Worm (Caenorhabditis elegans) whole organism, L3 larva: ENCODE data around the gene col-174.

Source experiments
- R02D3.7 ChIP-seq: fragments of 150-350 bp; optimal IDR thresholded peaks from 2 replicates; lab custom pipeline; 2014; ENCODE audit warnings: missing biosample characterization, missing genetic modification characterization
- elt-1 ChIP-seq: fragments of 150-350 bp; optimal IDR thresholded peaks from 2 replicates; lab custom pipeline; 2014; ENCODE audit warnings: missing biosample characterization, missing genetic modification characterization
- elt-3 ChIP-seq, 3 experiments: fragments of 150-350 bp in 1 of 3; sonication (generic microtip) in 2 of 3; optimal IDR thresholded peaks; 2 replicates in 2 of 3; 4 replicates in 1 of 3; lab custom pipeline; 2014 to 2017; ENCODE audit warnings: missing biosample characterization in 3 of 3, missing genetic modification characterization in 3 of 3
- lin-39 ChIP-seq: fragments of 150-350 bp; optimal IDR thresholded peaks from 2 replicates; lab custom pipeline; 2018; ENCODE audit warnings: missing biosample characterization, missing genetic modification reagents, missing genetic modification characterization
- nhr-25 ChIP-seq: sonication (generic microtip); optimal IDR thresholded peaks from 2 replicates; lab custom pipeline; 2017; ENCODE audit warnings: missing biosample characterization, missing genetic modification characterization
- skn-1 ChIP-seq: fragments of 150-350 bp; optimal IDR thresholded peaks from 2 replicates; lab custom pipeline; 2014; ENCODE audit warnings: missing biosample characterization, missing genetic modification characterization
- unc-39 ChIP-seq: sonication (generic microtip); optimal IDR thresholded peaks from 4 replicates; lab custom pipeline; 2017; ENCODE audit warnings: missing biosample characterization, missing genetic modification characterization
- unc-62 ChIP-seq: fragments of 150-350 bp; sonication (generic microtip); optimal IDR thresholded peaks from 4 replicates; lab custom pipeline; 2014; ENCODE audit warnings: missing biosample characterization, missing genetic modification reagents, missing genetic modification characterization
- ztf-11 ChIP-seq: fragments of 150-350 bp; optimal IDR thresholded peaks from 2 replicates; lab custom pipeline; 2014; ENCODE audit warnings: missing biosample characterization, missing genetic modification characterization

DNA sequence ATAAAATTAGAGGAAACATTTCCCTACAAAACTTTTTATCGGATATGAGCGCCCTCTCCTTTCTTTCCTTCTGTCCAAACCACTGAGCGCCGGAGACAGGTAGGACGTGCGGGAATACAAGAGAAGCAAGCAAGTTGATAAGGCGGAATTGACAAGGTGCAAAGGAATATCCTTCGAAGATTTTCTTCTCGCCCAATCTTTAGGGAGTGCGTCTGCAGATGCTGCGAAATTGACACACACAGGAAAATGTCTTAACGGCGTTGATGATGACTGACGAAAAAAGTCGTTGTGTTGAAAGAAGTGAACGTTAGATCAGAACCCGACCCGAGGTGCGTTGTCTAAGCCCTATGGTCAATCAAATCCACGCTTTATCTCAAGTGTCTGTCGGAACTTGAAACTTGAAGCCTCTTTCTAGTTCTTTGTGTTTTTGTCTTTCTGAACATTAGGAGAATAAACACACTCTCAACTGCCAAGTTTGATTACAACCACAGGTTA is 41.2 kb downstream of the col-174 start:
- TF ChIP-seq elt-3 (tag; optimal IDR thresholded peaks at IDR 0.05; lab: Kevin White, UChicago) (no peak), nhr-25 (tag; lab: Kevin White, UChicago) (no peak), unc-39 (tag; lab: Kevin White, UChicago) (no peak), lin-39 (tag; lab: Kevin White, UChicago) (no peak), elt-1 (tag; lab: Kevin White, UChicago) (no peak), ztf-11 (tag; lab: Kevin White, UChicago) (no peak), unc-62 (GFP tag; lab: Kevin White, UChicago) (no peak), R02D3.7 (tag; lab: Kevin White, UChicago) (no peak), skn-1 (no peak)
